Worm (Caenorhabditis elegans) whole organism, late embryonic: ENCODE measurements around the gene bus-12.

Experiments
- gmeb-2 ChIP-seq: sonication (generic microtip); optimal IDR thresholded peaks from 2 replicates; lab custom pipeline; 2016; ENCODE audit warnings: missing genetic modification characterization, inconsistent platforms, missing compliant biosample characterization
- nhr-232 ChIP-seq: sonication (generic microtip); optimal IDR thresholded peaks from 2 replicates; lab custom pipeline; 2016; ENCODE audit warnings: missing genetic modification characterization, missing compliant biosample characterization
- pag-3 ChIP-seq: sonication (generic microtip); optimal IDR thresholded peaks from 2 replicates; lab custom pipeline; 2016; ENCODE audit warnings: missing compliant biosample characterization, missing genetic modification characterization, borderline replicate concordance
- pqm-1 ChIP-seq: sonication (generic microtip); optimal IDR thresholded peaks from 2 replicates; lab custom pipeline; 2016; ENCODE audit warnings: missing genetic modification characterization, missing compliant biosample characterization
- sox-4 ChIP-seq: sonication (generic microtip); optimal IDR thresholded peaks from 2 replicates; lab custom pipeline; 2017; ENCODE audit warnings: mild to moderate bottlenecking, missing genetic modification characterization, inconsistent platforms, missing compliant biosample characterization

DNA sequence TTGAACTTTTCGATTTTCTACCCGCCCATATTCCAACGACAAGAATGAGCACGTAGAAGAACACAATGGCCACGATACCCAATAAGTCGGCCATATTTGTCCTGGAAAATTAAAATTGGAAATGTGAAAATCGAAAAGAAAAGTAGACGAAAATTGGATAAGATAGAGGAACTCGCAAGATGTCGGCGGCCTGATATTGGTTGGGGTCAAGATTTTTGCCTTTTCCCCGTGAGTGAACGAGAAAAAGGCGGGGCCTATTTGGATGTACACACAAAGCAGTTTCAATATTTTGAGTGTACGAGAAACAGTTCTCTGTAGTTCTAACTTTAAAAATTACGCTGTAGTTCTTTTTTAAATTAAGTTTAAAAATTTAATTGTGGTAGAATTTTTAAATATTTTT lies 41.5 kb upstream of the bus-12 start, which contains the start of gene cho-1:
- TF ChIP-seq pag-3 (tag; lab: Kevin White, UChicago) (no peak), nhr-232 (tag; lab: Kevin White, UChicago) (no peak), sox-4 (no peak), pqm-1 (tag; lab: Kevin White, UChicago) (no peak), gmeb-2 (tag; lab: Kevin White, UChicago) (no peak)
